Fruit fly (Drosophila melanogaster): Measurements from ENCODE around the gene CG12814.
A peak's percentile ranks its signal among the peaks of the same experiment; 100 is the strongest.

CG12814 gene

dm6 chr3R:10132906-10133416 lies 56.4 kb downstream of the CG12814 start (continued):
- TF ChIP-seq topi (GFP tag; optimal IDR thresholded peaks at IDR 0.05) (peak; percentile 41), CG10669 (GFP tag; optimal IDR thresholded peaks at IDR 0.05) (peak; percentile 14), acj6 (GFP tag; optimal IDR thresholded peaks at IDR 0.05) (peak; percentile 53), CG8119 (GFP tag; IDR thresholded peaks at IDR 0.05) (peak; percentile 15; the same call in 1 of the 3 replicates), net (GFP tag; optimal IDR thresholded peaks at IDR 0.05) (peak; percentile 39), svp (GFP tag) (peak; percentile 71), CG31627 (GFP tag; optimal IDR thresholded peaks at IDR 0.05) (no peak), vri (GFP tag; optimal IDR thresholded peaks at IDR 0.05) (no peak), Met (GFP tag; optimal IDR thresholded peaks at IDR 0.05) (peak; percentile 46), cyc (GFP tag; optimal IDR thresholded peaks at IDR 0.05) (peak; percentile 15), Blimp-1 (GFP tag; optimal IDR thresholded peaks at IDR 0.05) (no peak), Smox (GFP tag; optimal IDR thresholded peaks at IDR 0.05) (peak; percentile 48), CG6792 (GFP tag; optimal IDR thresholded peaks at IDR 0.05) (peak; percentile 24), Sox15 (GFP tag; optimal IDR thresholded peaks at IDR 0.05) (no peak), eg (GFP tag; IDR thresholded peaks at IDR 0.05) (peak; percentile 66), CG10631 (GFP tag; optimal IDR thresholded peaks at IDR 0.05) (peak; percentile 52), spab (GFP tag; optimal IDR thresholded peaks at IDR 0.05) (no peak), achi (GFP tag; optimal IDR thresholded peaks at IDR 0.05) (peak; percentile 13), Hr39 (GFP tag; optimal IDR thresholded peaks at IDR 0.05) (no peak), CG8632 (GFP tag; optimal IDR thresholded peaks at IDR 0.05) (peak; percentile 51), CG15336 (GFP tag; IDR thresholded peaks at IDR 0.05) (no peak)

dm6 chr3R:10130975-10131529 lies 58.4 kb downstream of the CG12814 start:
- TF ChIP-seq Eip78C (GFP tag) = no peak
- TF ChIP-seq fkh (GFP tag; optimal IDR thresholded peaks at IDR 0.05) = peak; percentile 80

dm6 chr3R:10130091-10130490 lies 59.3 kb downstream of the CG12814 start:
- TF ChIP-seq Met (GFP tag; optimal IDR thresholded peaks at IDR 0.05) (peak; percentile 66), CG11294 (GFP tag; IDR thresholded peaks at IDR 0.05) (peak; percentile 52), Gug (GFP tag; IDR thresholded peaks at IDR 0.05) (peak; percentile 63), CG7368 (GFP tag; optimal IDR thresholded peaks at IDR 0.05) (no peak), Hr4 (GFP tag; optimal IDR thresholded peaks at IDR 0.05) (peak; percentile 89), CG1621 (tag; optimal IDR thresholded peaks at IDR 0.05) (no peak), esn (GFP tag; optimal IDR thresholded peaks at IDR 0.05) (peak; percentile 76), Hr39 (GFP tag; optimal IDR thresholded peaks at IDR 0.05) (peak; percentile 59), CG3032 (tag; optimal IDR thresholded peaks at IDR 0.05) (peak; percentile 17), fd85E (GFP tag; optimal IDR thresholded peaks at IDR 0.05) (no peak), achi (GFP tag; optimal IDR thresholded peaks at IDR 0.05) (peak; percentile 70), Sox14 (GFP tag; optimal IDR thresholded peaks at IDR 0.05) (peak; percentile 53), pdm3 (GFP tag; optimal IDR thresholded peaks at IDR 0.05) (peak; percentile 76), Smox (GFP tag; optimal IDR thresholded peaks at IDR 0.05) (peak; percentile 65), CG9139 (GFP tag; optimal IDR thresholded peaks at IDR 0.05) (no peak), Lpt (GFP tag; optimal IDR thresholded peaks at IDR 0.05) (peak; percentile 70), CG6163 (GFP tag; IDR thresholded peaks at IDR 0.05) (no peak; the same call in none of the 3 replicates), ss (GFP tag; optimal IDR thresholded peaks at IDR 0.05) (no peak), CG16779 (tag; optimal IDR thresholded peaks at IDR 0.05) (no peak), Ets21C (GFP tag; optimal IDR thresholded peaks at IDR 0.05) (peak; percentile 26), CG10631 (GFP tag; optimal IDR thresholded peaks at IDR 0.05) (peak; percentile 60), Ets96B (tag; optimal IDR thresholded peaks at IDR 0.05) (peak; percentile 47), dac (GFP tag; optimal IDR thresholded peaks at IDR 0.05) (no peak), eg (GFP tag; IDR thresholded peaks at IDR 0.05) (peak; percentile 93), salr (GFP tag; optimal IDR thresholded peaks at IDR 0.05) (peak in 1 of 2 experiments; percentile 67), CG11902 (GFP tag; optimal IDR thresholded peaks at IDR 0.05) (peak; percentile 32), CG32006 (GFP tag; optimal IDR thresholded peaks at IDR 0.05) (peak; percentile 85), Hr38 (GFP tag; optimal IDR thresholded peaks at IDR 0.05) (peak; percentile 1), fd59A (GFP tag; optimal IDR thresholded peaks at IDR 0.05) (no peak), cyc (GFP tag; optimal IDR thresholded peaks at IDR 0.05) (peak; percentile 54), net (GFP tag; optimal IDR thresholded peaks at IDR 0.05) (peak; percentile 78), Blimp-1 (GFP tag; optimal IDR thresholded peaks at IDR 0.05) (no peak), Sox102F (GFP tag; optimal IDR thresholded peaks at IDR 0.05) (peak; percentile 60), CG8119 (GFP tag; IDR thresholded peaks at IDR 0.05) (peak; percentile 92), CG15336 (GFP tag; IDR thresholded peaks at IDR 0.05) (peak; percentile 92)

All from whole organism, prepupa.